Fruit fly (Drosophila melanogaster): ENCODE measurements around the gene CG7215.

DNA sequence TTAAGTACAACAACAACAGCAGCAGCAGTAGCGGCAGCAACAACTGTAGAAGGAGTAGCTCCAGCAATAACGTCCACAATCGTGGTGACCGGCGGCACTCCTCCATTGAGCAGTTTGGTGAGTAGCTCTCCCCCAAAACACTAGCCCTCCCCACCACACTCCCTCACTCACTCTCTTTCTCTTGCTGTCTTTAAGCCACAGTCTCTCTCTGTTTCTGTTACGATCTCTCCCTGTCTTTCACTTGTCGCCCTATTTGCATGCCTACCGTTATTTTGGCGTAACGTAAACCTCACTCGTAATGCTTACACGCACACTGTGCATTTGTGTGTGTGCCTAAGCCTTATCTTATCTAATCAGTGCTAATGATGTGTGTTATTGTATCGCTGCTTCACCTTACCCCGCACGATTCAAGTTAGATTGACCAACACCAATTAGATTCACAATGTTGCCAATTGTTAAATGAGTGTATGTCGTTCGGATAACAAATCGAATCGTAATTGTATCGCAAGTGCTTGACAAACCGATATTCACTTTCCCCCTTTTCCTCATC, 3.0 kb upstream of the CG7215 start:
- TF ChIP-seq CG8478 (optimal IDR thresholded peaks at IDR 0.05): no peak
- no peak for TF ChIP-seq CTCF (optimal IDR thresholded peaks at IDR 0.05)
